Fruit fly (Drosophila melanogaster) whole organism, wandering third instar larva: ENCODE data around the gene Vps60.
A peak's percentile ranks its signal among the peaks of the same experiment; 100 is the strongest.

Experiments
- Dfd ChIP-seq: fragments of >200 bp; optimal IDR thresholded peaks from 2 replicates; lab custom pipeline; 2017; ENCODE audit warnings: missing biosample characterization, missing genetic modification characterization
- GATAd ChIP-seq: sonication (Bioruptor generic); optimal IDR thresholded peaks from 2 replicates; lab custom pipeline; 2016; ENCODE audit warnings: missing biosample characterization, missing genetic modification characterization
- Hnf4 ChIP-seq: fragments of 200-800 bp; sonication (Bioruptor generic); optimal IDR thresholded peaks from 2 replicates; lab custom pipeline; 2016; ENCODE audit warnings: missing biosample characterization, mild to moderate bottlenecking, missing genetic modification characterization
- N ChIP-seq: fragments of >200 bp; optimal IDR thresholded peaks from 2 replicates; lab custom pipeline; 2018; ENCODE audit warnings: missing biosample characterization, missing external identifiers, missing genetic modification characterization
- OdsH ChIP-seq: fragments of 200-800 bp; sonication (Bioruptor generic); optimal IDR thresholded peaks from 2 replicates; lab custom pipeline; 2016; ENCODE audit warnings: missing biosample characterization, mild to moderate bottlenecking, missing genetic modification characterization
- Vsx2 ChIP-seq: fragments of 200-300, 225-300 bp; sonication (Bioruptor generic); optimal IDR thresholded peaks from 2 replicates; lab custom pipeline; 2018; ENCODE audit warnings: missing biosample characterization, missing genetic modification characterization; ENCODE audit not compliant: partially characterized antibody
- h ChIP-seq: fragments of 200-800 bp; sonication (Bioruptor generic); optimal IDR thresholded peaks from 3 replicates; lab custom pipeline; 2016; ENCODE audit warnings: missing biosample characterization, mild to moderate bottlenecking, missing genetic modification characterization
- rgr ChIP-seq: fragments of 200-800 bp; sonication (Bioruptor generic); optimal IDR thresholded peaks from 3 replicates; lab custom pipeline; 2016; ENCODE audit warnings: missing biosample characterization, mild to moderate bottlenecking, missing genetic modification characterization
- tai ChIP-seq: sonication (Bioruptor generic); optimal IDR thresholded peaks from 2 replicates; lab custom pipeline; 2016; ENCODE audit warnings: missing biosample characterization, missing genetic modification characterization

DNA sequence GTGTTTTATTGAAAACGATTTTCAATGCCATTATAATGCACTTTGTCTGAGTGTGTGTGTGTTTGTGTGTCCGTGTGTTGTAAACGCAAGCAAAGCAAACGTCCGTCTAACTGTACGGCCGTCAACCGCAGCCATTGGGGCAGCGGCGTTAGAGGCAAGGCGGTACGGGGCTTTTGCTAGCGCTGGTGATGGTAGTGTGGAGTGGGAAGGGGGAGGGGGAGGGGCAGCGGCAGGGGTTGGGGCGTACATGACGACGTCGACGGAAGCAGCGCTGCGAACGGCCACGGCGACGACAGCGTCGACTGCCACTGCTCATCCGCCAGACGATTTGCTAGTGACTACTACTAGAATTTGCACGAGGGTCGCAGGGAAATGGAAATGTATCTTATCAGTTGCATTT is 36.7 kb downstream of the Vps60 start:
- TF ChIP-seq Hnf4 (GFP tag; lab: Kevin White, UChicago) (no peak), rgr (no peak), N (GFP tag; lab: Kevin White, UChicago) (no peak), OdsH (GFP tag; lab: Kevin White, UChicago) (no peak), GATAd (no peak), Dfd (GFP tag; lab: Kevin White, UChicago) (peak; percentile 4), h (GFP tag; lab: Kevin White, UChicago) (no peak), Vsx2 (GFP tag; lab: Kevin White, UChicago) (no peak), tai (GFP tag; lab: Kevin White, UChicago) (no peak)
